Worm (Caenorhabditis elegans) whole organism, early embryonic: ENCODE data around the gene Y105C5B.1.

Source experiments
- ama-1 ChIP-seq: fragments of 150-350 bp; optimal IDR thresholded peaks from 2 replicates; lab custom pipeline; 2014
- ets-7 ChIP-seq: sonication (generic microtip); optimal IDR thresholded peaks from 2 replicates; lab custom pipeline; 2016; ENCODE audit warnings: missing genotype, missing genetic modification characterization, missing compliant biosample characterization
- hmg-4 ChIP-seq: fragments of 200-800 bp; sonication (Bioruptor generic); optimal IDR thresholded peaks from 2 replicates; lab custom pipeline; 2018; ENCODE audit warnings: mild to moderate bottlenecking, missing genetic modification characterization, missing compliant biosample characterization
- tbx-11 ChIP-seq: fragments of 200-800 bp; sonication (Bioruptor generic); IDR thresholded peaks from 2 replicates; pipeline ENCODE4 v1.3.6; 2022; ENCODE audit warnings: missing genetic modification characterization, missing compliant biosample characterization
- tbx-37 ChIP-seq: fragments of 200-800 bp; sonication (Bioruptor generic); conservative IDR thresholded peaks from 2 replicates; pipeline ENCODE4 v1.3.6; 2022; ENCODE audit warnings: missing genetic modification reagents, missing genetic modification characterization, missing compliant biosample characterization
- tra-4 ChIP-seq: sonication (generic microtip); optimal IDR thresholded peaks from 2 replicates; lab custom pipeline; 2017; ENCODE audit warnings: missing genetic modification characterization, missing compliant biosample characterization

- no peak for TF ChIP-seq hmg-4
- no peak for TF ChIP-seq ets-7 (tag; lab: Kevin White, UChicago)
- no peak for TF ChIP-seq ama-1
- no peak for TF ChIP-seq tbx-37 (GFP tag; lab: Robert Waterston, UW)
- TF ChIP-seq tbx-11: no peak
- TF ChIP-seq tra-4 (tag; lab: Kevin White, UChicago): no peak
These were observed 37.8 kb downstream of the Y105C5B.1 start for ce11 chrIV:15908251-15908650.
